Fruit fly (Drosophila melanogaster) whole organism, embryonic: ENCODE data around the gene mib2.
A peak's percentile ranks its signal among the peaks of the same experiment; 100 is the strongest.

Experiments
- Asciz ChIP-seq: fragments of 200-800 bp; sonication (Bioruptor generic); optimal IDR thresholded peaks from 2 replicates; lab custom pipeline; 2017; ENCODE audit warnings: missing biosample characterization, mild to moderate bottlenecking, missing genetic modification characterization, missing genetic modification reagents
- BtbVII ChIP-seq: fragments of 200-800 bp; sonication (Bioruptor generic); optimal IDR thresholded peaks from 3 replicates; lab custom pipeline; 2017; ENCODE audit warnings: missing biosample characterization, mild to moderate bottlenecking, missing genetic modification characterization
- CG10366 ChIP-seq: fragments of 200-800 bp; sonication (Bioruptor generic); IDR thresholded peaks from 2 replicates; pipeline ENCODE4 v1.3.6; 2022; ENCODE audit warnings: missing biosample characterization, missing genetic modification characterization
- CG11085 ChIP-seq: fragments of 200-800 bp; sonication (Bioruptor generic); IDR thresholded peaks from 2 replicates; pipeline ENCODE4 v1.3.6; 2022; ENCODE audit warnings: missing biosample characterization, missing genetic modification characterization
- CG13296 ChIP-seq: fragments of 200-800 bp; sonication (Bioruptor generic); optimal IDR thresholded peaks from 3 replicates; lab custom pipeline; 2018; ENCODE audit warnings: missing biosample characterization, mild to moderate bottlenecking, missing genetic modification characterization
- CG15514 ChIP-seq: fragments of 200-800 bp; sonication (Bioruptor generic); optimal IDR thresholded peaks from 3 replicates; lab custom pipeline; 2017; ENCODE audit warnings: missing biosample characterization, missing genetic modification characterization, mild to moderate bottlenecking, moderate library complexity, missing genetic modification reagents
- CG18011 ChIP-seq: fragments of 200-800 bp; sonication (Bioruptor generic); optimal IDR thresholded peaks from 2 replicates; lab custom pipeline; 2017; ENCODE audit warnings: missing biosample characterization, missing genetic modification characterization, mild to moderate bottlenecking, moderate library complexity, missing genotype
- CG18262 ChIP-seq: fragments of 200-800 bp; optimal IDR thresholded peaks from 3 replicates; lab custom pipeline; 2019; ENCODE audit warnings: missing biosample characterization, mild to moderate bottlenecking, missing genetic modification characterization, moderate library complexity
- CG3163 ChIP-seq: fragments of 200-800 bp; sonication (Bioruptor generic); optimal IDR thresholded peaks from 3 replicates; lab custom pipeline; 2016; ENCODE audit warnings: missing biosample characterization, missing genetic modification characterization
- CG33557 ChIP-seq: fragments of 200-800 bp; sonication (Bioruptor generic); optimal IDR thresholded peaks from 2 replicates; lab custom pipeline; 2019; ENCODE audit warnings: missing biosample characterization, mild to moderate bottlenecking, missing genetic modification characterization, moderate library complexity
- CG3995 ChIP-seq: fragments of 200-800 bp; sonication (Bioruptor generic); optimal IDR thresholded peaks from 3 replicates; lab custom pipeline; 2016; ENCODE audit warnings: missing biosample characterization, missing genetic modification characterization
- CG4360 ChIP-seq: fragments of 200-800 bp; sonication (Bioruptor generic); IDR thresholded peaks from 2 replicates; pipeline ENCODE4 v1.3.6; 2022; ENCODE audit warnings: missing biosample characterization, missing genetic modification characterization
- CG4424 ChIP-seq: fragments of 200-800 bp; sonication (Bioruptor generic); optimal IDR thresholded peaks from 3 replicates; lab custom pipeline; 2016; ENCODE audit warnings: missing biosample characterization, missing genetic modification characterization
- CG4820 ChIP-seq: fragments of 200-800 bp; sonication (Bioruptor generic); optimal IDR thresholded peaks from 3 replicates; lab custom pipeline; 2016; ENCODE audit warnings: missing biosample characterization, missing genetic modification characterization
- CG4854 ChIP-seq: fragments of 200-800 bp; sonication (Bioruptor generic); optimal IDR thresholded peaks from 2 replicates; lab custom pipeline; 2016; ENCODE audit warnings: missing biosample characterization, missing genetic modification characterization, inconsistent platforms
- CG6254 ChIP-seq: fragments of 200-800 bp; sonication (Bioruptor generic); optimal IDR thresholded peaks from 3 replicates; lab custom pipeline; 2017; ENCODE audit warnings: mild to moderate bottlenecking, missing biosample characterization, missing genetic modification reagents, missing genetic modification characterization
- CG6689 ChIP-seq: fragments of 200-800 bp; sonication (Bioruptor generic); IDR thresholded peaks from 2 replicates; pipeline ENCODE4 v1.3.6; 2022; ENCODE audit warnings: missing biosample characterization, missing genetic modification characterization
- CG6791 ChIP-seq: fragments of 200-800 bp; sonication (Bioruptor generic); IDR thresholded peaks from 3 replicates; pipeline ENCODE4 v1.3.6; 2022; ENCODE audit warnings: missing biosample characterization, missing genetic modification characterization; ENCODE audit not compliant: partially characterized antibody
- CG7556 ChIP-seq: fragments of 200-800 bp; sonication (Bioruptor generic); optimal IDR thresholded peaks from 2 replicates; lab custom pipeline; 2017; ENCODE audit warnings: missing biosample characterization, mild to moderate bottlenecking, missing genetic modification characterization
- CG7745 ChIP-seq: fragments of 200-800 bp; sonication (Bioruptor generic); optimal IDR thresholded peaks from 2 replicates; lab custom pipeline; 2018; ENCODE audit warnings: missing biosample characterization, mild to moderate bottlenecking, missing genetic modification characterization, moderate library complexity
- CG8281 ChIP-seq: fragments of 200-800 bp; sonication (Bioruptor generic); optimal IDR thresholded peaks from 2 replicates; lab custom pipeline; 2018; ENCODE audit warnings: missing biosample characterization, mild to moderate bottlenecking, missing genetic modification characterization, moderate library complexity
- CG9437 ChIP-seq: fragments of 200-800 bp; sonication (Bioruptor generic); optimal IDR thresholded peaks from 2 replicates; lab custom pipeline; 2018; ENCODE audit warnings: missing biosample characterization, mild to moderate bottlenecking, missing genetic modification characterization
- CTCF ChIP-seq: fragments of 200-800 bp; sonication (Bioruptor generic); optimal IDR thresholded peaks from 2 replicates; lab custom pipeline; 2017; ENCODE audit warnings: missing biosample characterization, mild to moderate bottlenecking, missing genetic modification characterization, moderate library complexity
- Doc2 ChIP-seq: fragments of 200-800 bp; sonication (Bioruptor generic); IDR thresholded peaks from 2 replicates; pipeline ENCODE4 v1.3.6; 2022; ENCODE audit warnings: missing biosample characterization, missing genetic modification characterization
- Ets65A ChIP-seq: fragments of 200-800 bp; sonication (Bioruptor generic); peaks from one replicate; lab custom pipeline; 2016; ENCODE audit warnings: missing biosample characterization, missing genetic modification characterization
- Ets97D ChIP-seq: fragments of 200-800 bp; sonication (Bioruptor generic); optimal IDR thresholded peaks from 3 replicates; lab custom pipeline; 2016; ENCODE audit warnings: missing biosample characterization, missing genetic modification characterization
- H2.0 ChIP-seq: fragments of 200-800 bp; sonication (Bioruptor generic); IDR thresholded peaks from 2 replicates; pipeline ENCODE4 v1.3.6; 2022; ENCODE audit warnings: missing biosample characterization, missing genetic modification characterization
- Hmr ChIP-seq: fragments of 200-800 bp; sonication (Bioruptor generic); optimal IDR thresholded peaks from 3 replicates; lab custom pipeline; 2017; ENCODE audit warnings: mild to moderate bottlenecking, missing biosample characterization, missing genetic modification reagents, missing genetic modification characterization
- Mrtf ChIP-seq: fragments of 200-800 bp; sonication (Bioruptor generic); IDR thresholded peaks from 3 replicates; pipeline ENCODE4 v1.3.6; 2022; ENCODE audit warnings: missing biosample characterization, missing genetic modification characterization
- Nf-YB ChIP-seq: fragments of 200-800 bp; sonication (Bioruptor generic); optimal IDR thresholded peaks from 3 replicates; lab custom pipeline; 2019; ENCODE audit warnings: missing biosample characterization, mild to moderate bottlenecking, missing genetic modification characterization, moderate library complexity
- Nf-YC ChIP-seq: fragments of 200-800 bp; optimal IDR thresholded peaks from 3 replicates; lab custom pipeline; 2019; ENCODE audit warnings: missing biosample characterization, mild to moderate bottlenecking, missing genetic modification characterization, moderate library complexity
- Pdp1 ChIP-seq, 2 experiments: fragments of 200-800 bp; sonication (Bioruptor generic); optimal IDR thresholded peaks; 3 replicates each; lab custom pipeline; 2016; ENCODE audit warnings: missing biosample characterization in 2 of 2, missing genetic modification characterization in 2 of 2, mild to moderate bottlenecking in 1 of 2, moderate library complexity in 1 of 2
- Spps ChIP-seq: fragments of 200-800 bp; sonication (Bioruptor generic); optimal IDR thresholded peaks from 2 replicates; lab custom pipeline; 2018; ENCODE audit warnings: missing biosample characterization, mild to moderate bottlenecking, missing genetic modification characterization
- Taf1 ChIP-seq: fragments of 200-800 bp; sonication (Bioruptor generic); IDR thresholded peaks from 2 replicates; pipeline ENCODE4 v1.3.6; 2022; ENCODE audit warnings: missing biosample characterization, missing genetic modification characterization
- aop ChIP-seq: fragments of 200-800 bp; sonication (Bioruptor generic); IDR thresholded peaks from 2 replicates; pipeline ENCODE4 v1.3.6; 2022; ENCODE audit warnings: missing biosample characterization, missing genetic modification characterization
- ase ChIP-seq: fragments of 200-800 bp; sonication (Bioruptor generic); IDR thresholded peaks from 3 replicates; pipeline ENCODE4 v1.3.6; 2022; ENCODE audit warnings: missing biosample characterization, missing genetic modification characterization
- danr ChIP-seq: fragments of 200-800 bp; sonication (Bioruptor generic); IDR thresholded peaks from 2 replicates; pipeline ENCODE4 v1.3.6; 2022; ENCODE audit warnings: missing biosample characterization, missing genetic modification characterization
- fd64A ChIP-seq: fragments of 200-800 bp; sonication (Bioruptor generic); optimal IDR thresholded peaks from 3 replicates; lab custom pipeline; 2018; ENCODE audit warnings: missing biosample characterization, mild to moderate bottlenecking, missing genetic modification characterization
- knrl ChIP-seq: fragments of 200-800 bp; sonication (Bioruptor generic); IDR thresholded peaks from 3 replicates; pipeline ENCODE4 v1.3.6; 2022; ENCODE audit warnings: missing biosample characterization, missing genetic modification characterization; ENCODE audit not compliant: partially characterized antibody
- lab ChIP-seq: fragments of 200-800 bp; sonication (Bioruptor generic); optimal IDR thresholded peaks from 3 replicates; lab custom pipeline; 2017; ENCODE audit warnings: missing biosample characterization, missing genetic modification characterization, mild to moderate bottlenecking, moderate library complexity, missing genetic modification reagents
- maf-S ChIP-seq: fragments of 200-800 bp; sonication (Bioruptor generic); optimal IDR thresholded peaks from 2 replicates; lab custom pipeline; 2016; ENCODE audit warnings: missing biosample characterization, missing genetic modification characterization
- mirr ChIP-seq: fragments of 200-800 bp; sonication (Bioruptor generic); optimal IDR thresholded peaks from 3 replicates; lab custom pipeline; 2018; ENCODE audit warnings: missing biosample characterization, mild to moderate bottlenecking, missing genetic modification characterization
- pan ChIP-seq, 4 experiments: fragments of >200 bp in 3 of 4; fragments of 200-800 bp in 1 of 4; sonication (Bioruptor generic) in 1 of 4; optimal IDR thresholded peaks in 3 of 4; IDR thresholded peaks in 1 of 4; 2 replicates each; pipeline versions ENCODE4 v1.3.6 to Lab custom; 2017 to 2022; ENCODE audit warnings: missing biosample characterization in 2 of 4, missing genetic modification characterization in 2 of 4, mixed read lengths in 1 of 4
- ro ChIP-seq: fragments of 200-800 bp; sonication (Bioruptor generic); IDR thresholded peaks from 2 replicates; pipeline ENCODE4 v1.3.6; 2022; ENCODE audit warnings: missing biosample characterization, missing genetic modification characterization
- sqz ChIP-seq: fragments of 200-800 bp; sonication (Bioruptor generic); optimal IDR thresholded peaks from 3 replicates; lab custom pipeline; 2018; ENCODE audit warnings: missing biosample characterization, mild to moderate bottlenecking, missing genetic modification characterization
- tio ChIP-seq: fragments of 200-800 bp; sonication (Bioruptor generic); optimal IDR thresholded peaks from 2 replicates; lab custom pipeline; 2017; ENCODE audit warnings: missing biosample characterization, missing genetic modification characterization, inconsistent platforms
- unpg ChIP-seq: fragments of 200-800 bp; sonication (Bioruptor generic); optimal IDR thresholded peaks from 3 replicates; lab custom pipeline; 2018; ENCODE audit warnings: missing biosample characterization, mild to moderate bottlenecking, missing genetic modification characterization, moderate library complexity
- vnd ChIP-seq: fragments of 200-800 bp; sonication (Bioruptor generic); IDR thresholded peaks from 3 replicates; pipeline ENCODE4 v1.3.6; 2022; ENCODE audit warnings: missing biosample characterization, missing genetic modification characterization; ENCODE audit not compliant: partially characterized antibody

mib2 gene

DNA sequence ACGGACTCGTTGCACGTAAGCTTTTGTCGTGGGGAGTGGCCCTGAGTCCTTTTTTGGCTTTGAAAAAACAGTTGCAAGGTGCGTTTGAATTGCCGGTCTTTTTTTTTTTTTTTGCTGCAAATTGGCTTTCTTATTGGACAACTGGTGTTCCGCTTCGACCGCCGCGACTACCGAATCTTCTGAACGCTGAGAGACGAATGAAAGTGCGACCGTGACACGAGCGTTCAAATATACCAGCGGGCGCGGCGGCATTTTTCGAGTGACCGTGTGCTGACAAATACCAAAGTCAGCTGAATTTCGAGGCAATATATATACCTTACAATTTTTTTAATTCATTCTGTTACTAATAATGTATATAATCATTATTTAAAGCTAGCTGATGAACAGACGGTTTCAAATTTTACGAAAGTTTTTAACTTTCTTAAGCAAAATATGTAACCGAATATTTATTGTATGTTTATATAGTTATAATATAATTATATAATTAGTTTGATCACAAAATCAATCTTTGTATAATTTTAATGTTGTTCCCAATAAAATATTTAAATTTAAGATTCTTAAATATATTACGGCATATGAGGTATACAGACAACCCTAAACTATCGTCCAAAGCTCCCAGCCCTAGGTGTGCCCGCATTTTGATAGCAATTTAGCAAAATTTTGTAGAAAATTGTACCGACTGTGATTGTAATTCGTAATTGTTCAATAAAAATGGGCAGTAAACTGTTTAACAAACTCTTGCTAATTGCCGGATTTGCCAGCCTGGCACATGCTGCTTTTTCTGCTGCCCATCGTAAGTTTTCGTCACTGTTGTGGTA, 47.0 kb upstream of the mib2 start, which contains the start of the genes Swip-1 and EMC5 (continued):
- TF ChIP-seq Pdp1 (GFP tag; optimal IDR thresholded peaks at IDR 0.05; lab: Kevin White, UChicago), result peak in 1 of 2 experiments; percentile 19
- peak; percentile 24 for TF ChIP-seq Ets97D
- peak; percentile 58; the same call in 2 of the 3 replicates for TF ChIP-seq CG6791 (GFP tag; lab: Robert Waterston, UW)
- no peak for TF ChIP-seq BtbVII (GFP tag; lab: Kevin White, UChicago)
- TF ChIP-seq sqz (GFP tag; lab: Kevin White, UChicago), result peak; percentile 38
- peak; percentile 17 for TF ChIP-seq tio (GFP tag; lab: Kevin White, UChicago)
- no peak for TF ChIP-seq CG4854 (GFP tag; lab: Kevin White, UChicago)
- TF ChIP-seq CG9437 (GFP tag; lab: Kevin White, UChicago), result peak; percentile 58
- TF ChIP-seq Taf1 (GFP tag; lab: Robert Waterston, UW), result 0 out of 2 replicates have a peak, but pooled peaks have one; percentile 5
- no peak for TF ChIP-seq danr (GFP tag; lab: Robert Waterston, UW)
- TF ChIP-seq Hmr (GFP tag; lab: Kevin White, UChicago), result peak; percentile 58
- TF ChIP-seq CG4820 (GFP tag; lab: Kevin White, UChicago), result peak; percentile 43
- peak; percentile 58 for TF ChIP-seq CG33557
- TF ChIP-seq mirr (GFP tag; lab: Kevin White, UChicago), result no peak
- TF ChIP-seq Nf-YC (tag; lab: Kevin White, UChicago), result peak; percentile 78
- no peak for TF ChIP-seq Doc2
- TF ChIP-seq aop (GFP tag; lab: Robert Waterston, UW), result no peak
- TF ChIP-seq H2.0 (GFP tag; lab: Robert Waterston, UW), result no peak; the same call in 1 of the 2 replicates
- peak; percentile 49 for TF ChIP-seq unpg
- TF ChIP-seq CG4424 (GFP tag; lab: Kevin White, UChicago), result peak; percentile 67
- peak; percentile 66 for TF ChIP-seq CG6689 (GFP tag; lab: Robert Waterston, UW)
- TF ChIP-seq fd64A (GFP tag; lab: Kevin White, UChicago), result no peak
- TF ChIP-seq CG6254 (GFP tag; lab: Kevin White, UChicago), result peak; percentile 19
- peak; percentile 18; the same call in 1 of the 3 replicates for TF ChIP-seq ase (GFP tag; lab: Robert Waterston, UW)
- TF ChIP-seq Asciz, result no peak
- no peak for TF ChIP-seq CG18011 (GFP tag; lab: Kevin White, UChicago)
- peak; percentile 49 for TF ChIP-seq CG13296 (GFP tag; lab: Kevin White, UChicago)
- peak; percentile 78 for TF ChIP-seq CG18262 (tag; lab: Kevin White, UChicago)
- TF ChIP-seq Ets65A (GFP tag; lab: Kevin White, UChicago), result peak; percentile 87
- 0 out of 2 replicates have a peak, but pooled peaks have one; percentile 17 for TF ChIP-seq CG4360
- no peak for TF ChIP-seq CTCF (GFP tag; lab: Kevin White, UChicago)
- TF ChIP-seq Nf-YB (GFP tag; lab: Kevin White, UChicago), result no peak
- TF ChIP-seq vnd (GFP tag; lab: Robert Waterston, UW), result peak; percentile 53; the same call in 1 of the 3 replicates
- TF ChIP-seq CG15514 (GFP tag; lab: Kevin White, UChicago), result peak; percentile 47
- no peak for TF ChIP-seq CG8281 (tag; lab: Kevin White, UChicago)
- TF ChIP-seq CG10366 (GFP tag; lab: Robert Waterston, UW), result no peak
- peak; percentile 6 for TF ChIP-seq CG3995
- TF ChIP-seq ro (GFP tag; lab: Robert Waterston, UW), result no peak
- no peak for TF ChIP-seq pan (optimal IDR thresholded peaks at IDR 0.05; lab: Kevin White, UChicago)
- TF ChIP-seq pan (GFP tag; optimal IDR thresholded peaks at IDR 0.05 in 1 of 2, IDR thresholded peaks at IDR 0.05 in 1 of 2), result no peak
- no peak for TF ChIP-seq Spps
- TF ChIP-seq CG7556 (GFP tag; lab: Kevin White, UChicago), result peak; percentile 62
- peak; percentile 20 for TF ChIP-seq lab (GFP tag; lab: Kevin White, UChicago)
- peak; percentile 54; the same call in 1 of the 2 replicates for TF ChIP-seq CG11085 (GFP tag; lab: Robert Waterston, UW)
- TF ChIP-seq CG7745 (tag; lab: Kevin White, UChicago), result no peak
- no peak for TF ChIP-seq maf-S (GFP tag; lab: Kevin White, UChicago)
- TF ChIP-seq knrl, result peak; percentile 44; the same call in 1 of the 3 replicates
- TF ChIP-seq CG3163 (GFP tag; lab: Kevin White, UChicago), result peak; percentile 2
- peak; percentile 39; the same call in 1 of the 3 replicates for TF ChIP-seq Mrtf (GFP tag; lab: Robert Waterston, UW)
